Fruit fly (Drosophila melanogaster): ENCODE data around the gene CG3557.

Gene CG3557

DNA sequence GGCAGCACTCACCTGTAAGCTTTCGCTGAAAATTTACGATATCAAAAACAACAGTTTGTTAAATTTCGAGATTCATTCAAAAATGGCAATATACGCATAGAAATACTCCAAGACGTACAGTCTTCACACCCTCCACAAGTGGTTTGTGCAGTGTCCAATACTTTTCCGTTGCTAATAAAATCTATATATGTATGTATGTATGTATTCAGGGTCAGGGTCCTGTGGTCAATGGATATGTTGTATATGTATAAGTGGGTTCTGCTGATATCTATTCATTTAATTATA, 9.2 kb downstream of the CG3557 start (continued):
- TF ChIP-seq CG3726 (GFP tag; IDR thresholded peaks at IDR 0.05), result no peak
- TF ChIP-seq Ets97D (GFP tag; optimal IDR thresholded peaks at IDR 0.05), result no peak

- TF ChIP-seq HLH54F (GFP tag; optimal IDR thresholded peaks at IDR 0.05) (peak; percentile 31), CG2889 (GFP tag; IDR thresholded peaks at IDR 0.05) (no peak), CG13287 (GFP tag; IDR thresholded peaks at IDR 0.05; ENCODE audit: partially characterized antibody) (peak; percentile 89), CG1603 (tag; optimal IDR thresholded peaks at IDR 0.05) (peak; percentile 92), H15 (GFP tag; IDR thresholded peaks at IDR 0.05) (peak; percentile 11; the same call in 1 of the 3 replicates), CG17359 (tag; optimal IDR thresholded peaks at IDR 0.05) (peak; percentile 61), CG31365 (tag; optimal IDR thresholded peaks at IDR 0.05) (no peak), chn (GFP tag; optimal IDR thresholded peaks at IDR 0.05) (peak; percentile 48), org-1 (GFP tag; optimal IDR thresholded peaks at IDR 0.05) (peak; percentile 8), CG12155 (GFP tag; optimal IDR thresholded peaks at IDR 0.05) (peak; percentile 99), CG1529 (GFP tag; optimal IDR thresholded peaks at IDR 0.05) (peak; percentile 65), CG3838 (GFP tag; optimal IDR thresholded peaks at IDR 0.05) (peak; percentile 82), CHES-1-like (GFP tag; optimal IDR thresholded peaks at IDR 0.05) (peak; percentile 52), CG11696 (GFP tag; IDR thresholded peaks at IDR 0.05) (no peak), NFAT (GFP tag; IDR thresholded peaks at IDR 0.05) (peak; percentile 50; the same call in 1 of the 2 replicates), Dfd (GFP tag; optimal IDR thresholded peaks at IDR 0.05) (no peak), dpn (GFP tag; optimal IDR thresholded peaks at IDR 0.05) (peak in 1 of 2 experiments; percentile 57), CG1792 (GFP tag; optimal IDR thresholded peaks at IDR 0.05) (peak; percentile 64), CG6175 (GFP tag; IDR thresholded peaks at IDR 0.05) (peak; percentile 8; the same call in 1 of the 3 replicates), vnd (GFP tag; IDR thresholded peaks at IDR 0.05; ENCODE audit: partially characterized antibody) (peak; percentile 83), sna (GFP tag; IDR thresholded peaks at IDR 0.05; ENCODE audit: partially characterized antibody) (peak; percentile 82), CG10654 (GFP tag; optimal IDR thresholded peaks at IDR 0.05) (peak; percentile 15), CG12071 (GFP tag; optimal IDR thresholded peaks at IDR 0.05) (peak; percentile 62), Dek (tag; optimal IDR thresholded peaks at IDR 0.05) (peak; percentile 54), CG6272 (GFP tag; IDR thresholded peaks at IDR 0.05) (peak; percentile 37; the same call in 1 of the 2 replicates), rib (GFP tag; IDR thresholded peaks at IDR 0.05) (peak; percentile 85), pum (GFP tag; optimal IDR thresholded peaks at IDR 0.05) (no peak), CG7556 (GFP tag; optimal IDR thresholded peaks at IDR 0.05) (peak; percentile 53), unpg (GFP tag; optimal IDR thresholded peaks at IDR 0.05) (peak; percentile 80), CG12391 (tag; optimal IDR thresholded peaks at IDR 0.05) (peak; percentile 76), CG16815 (GFP tag; optimal IDR thresholded peaks at IDR 0.05) (no peak), Hey (tag; optimal IDR thresholded peaks at IDR 0.05) (peak; percentile 47), lmd (GFP tag; IDR thresholded peaks at IDR 0.05) (peak; percentile 19; the same call in 1 of the 2 replicates), ttk (GFP tag; IDR thresholded peaks at IDR 0.05) (peak; percentile 70), Ssrp (tag; optimal IDR thresholded peaks at IDR 0.05) (peak; percentile 46), ab (GFP tag; optimal IDR thresholded peaks at IDR 0.05) (no peak), CG7839 (tag; optimal IDR thresholded peaks at IDR 0.05) (peak; percentile 54), row (GFP tag; IDR thresholded peaks at IDR 0.05) (peak; percentile 62), CG10543 (GFP tag; optimal IDR thresholded peaks at IDR 0.05) (peak; percentile 61), cad (GFP tag; optimal IDR thresholded peaks at IDR 0.05) (no peak), CG6654 (GFP tag; optimal IDR thresholded peaks at IDR 0.05) (peak; percentile 23), Nf-YC (tag; optimal IDR thresholded peaks at IDR 0.05) (peak; percentile 42), HLH3B (GFP tag; IDR thresholded peaks at IDR 0.05) (peak; percentile 59; the same call in 1 of the 2 replicates), hb (GFP tag; IDR thresholded peaks at IDR 0.05; ENCODE audit: partially characterized antibody) (peak; percentile 87), Tbp (GFP tag; optimal IDR thresholded peaks at IDR 0.05) (no peak), CG16863 (GFP tag; optimal IDR thresholded peaks at IDR 0.05) (peak; percentile 31)
These were observed 9.8 kb downstream of the CG3557 start, which contains the start of gene Atxn7 for dm6 chr2L:2375655-2376417. Gene Atxn7 (plus strand): TSS chr2L:2375841.

Measured in whole organism, embryonic.